1 fruit fly cellular context compared by ENCODE assay signal in the genomic region with DNA sequence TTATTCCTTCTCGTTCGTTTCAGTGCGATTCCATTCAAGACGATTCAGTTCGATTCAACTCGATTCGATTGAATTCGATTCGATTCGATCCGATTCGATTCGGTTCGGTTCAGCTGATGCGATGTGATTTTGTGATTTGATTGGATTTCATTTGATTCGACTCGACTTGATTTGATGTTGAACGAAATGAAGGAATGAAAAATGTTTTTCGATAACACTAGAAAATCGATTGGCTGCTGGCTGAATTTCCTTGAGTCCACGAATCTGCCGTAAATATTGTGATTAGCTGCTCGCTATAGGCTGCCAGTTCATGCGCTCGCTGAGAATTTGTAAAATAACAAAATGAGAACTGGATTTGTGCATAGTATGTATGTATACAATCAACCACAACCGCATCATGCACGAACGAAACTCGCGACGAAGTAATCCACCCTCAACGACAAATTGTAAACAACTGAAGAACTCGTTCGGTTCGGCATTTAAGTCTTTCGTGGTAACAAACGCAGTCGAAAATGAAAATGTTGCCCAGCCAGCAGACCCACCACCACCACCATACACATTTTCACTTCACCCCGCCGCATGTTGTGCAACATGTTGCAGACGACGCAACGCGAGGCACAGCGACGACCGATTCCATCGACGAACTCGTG.
TF ChIP-seq lines count a peak whose summit lies in the region.

Wnt5 (minus strand) TSS at position 458 of the 650 bp plus-strand sequence.

TF ChIP-seq in whole organism, embryonic, 481 proteins besides CTCF, POLR2A, EP300 and RAD21 (continued from another document):
- TF ChIP-seq cg (GFP tag; optimal IDR thresholded peaks at IDR 0.05; lab: Kevin White, UChicago) (peak; percentile 43), az2 (GFP tag; optimal IDR thresholded peaks at IDR 0.05; lab: Kevin White, UChicago) (no peak), CHES-1-like (GFP tag; optimal IDR thresholded peaks at IDR 0.05; lab: Kevin White, UChicago) (peak; percentile 15), Chrac-16 (GFP tag; optimal IDR thresholded peaks at IDR 0.05; lab: Kevin White, UChicago) (no peak), zf30C (GFP tag; optimal IDR thresholded peaks at IDR 0.05; lab: Kevin White, UChicago) (no peak), Hr3 (GFP tag; optimal IDR thresholded peaks at IDR 0.05; lab: Kevin White, UChicago) (no peak), CG4404 (GFP tag; IDR thresholded peaks at IDR 0.05; lab: Robert Waterston, UW) (no peak), gsb-n (tag; optimal IDR thresholded peaks at IDR 0.05; lab: Kevin White, UChicago) (peak; percentile 62), bcd (GFP tag; optimal IDR thresholded peaks at IDR 0.05; lab: Kevin White, UChicago) (no peak), mirr (GFP tag; optimal IDR thresholded peaks at IDR 0.05; lab: Kevin White, UChicago) (no peak), CG8765 (GFP tag; IDR thresholded peaks at IDR 0.05; lab: Robert Waterston, UW) (no peak), CG8281 (tag; optimal IDR thresholded peaks at IDR 0.05; lab: Kevin White, UChicago) (no peak), CG7786 (GFP tag; optimal IDR thresholded peaks at IDR 0.05; lab: Kevin White, UChicago) (no peak), sens (GFP tag; lab: Kevin White, UChicago) (peak; percentile 44), CG17186 (GFP tag; optimal IDR thresholded peaks at IDR 0.05; lab: Kevin White, UChicago) (no peak), CG5953 (GFP tag; IDR thresholded peaks at IDR 0.05; lab: Robert Waterston, UW) (no peak), ftz-f1 (GFP tag; optimal IDR thresholded peaks at IDR 0.05; lab: Kevin White, UChicago) (no peak), Atf6 (GFP tag; IDR thresholded peaks at IDR 0.05; lab: Robert Waterston, UW) (no peak), CG2678 (tag; optimal IDR thresholded peaks at IDR 0.05; lab: Kevin White, UChicago) (no peak), zen2 (GFP tag; IDR thresholded peaks at IDR 0.05; lab: Robert Waterston, UW; ENCODE audit: partially characterized antibody) (no peak), Mrtf (GFP tag; IDR thresholded peaks at IDR 0.05; lab: Robert Waterston, UW) (no peak), CG9876 (GFP tag; optimal IDR thresholded peaks at IDR 0.05; lab: Kevin White, UChicago) (no peak), CG31441 (GFP tag; IDR thresholded peaks at IDR 0.05; lab: Robert Waterston, UW) (no peak; the same call in 1 of the 2 replicates), YL-1 (GFP tag; optimal IDR thresholded peaks at IDR 0.05; lab: Kevin White, UChicago) (peak; percentile 43), CG9215 (GFP tag; IDR thresholded peaks at IDR 0.05; lab: Robert Waterston, UW) (no peak), tap (tag; optimal IDR thresholded peaks at IDR 0.05; lab: Kevin White, UChicago) (no peak), CG9727 (GFP tag; optimal IDR thresholded peaks at IDR 0.05; lab: Kevin White, UChicago) (no peak), Ets97D (GFP tag; optimal IDR thresholded peaks at IDR 0.05; lab: Kevin White, UChicago) (no peak), CG12744 (GFP tag; optimal IDR thresholded peaks at IDR 0.05; lab: Kevin White, UChicago) (no peak), MTF-1 (GFP tag; optimal IDR thresholded peaks at IDR 0.05; lab: Kevin White, UChicago; ENCODE audit: borderline replicate concordance) (no peak), knrl (GFP tag; IDR thresholded peaks at IDR 0.05; lab: Robert Waterston, UW; ENCODE audit: partially characterized antibody) (no peak), lab (GFP tag; optimal IDR thresholded peaks at IDR 0.05; lab: Kevin White, UChicago) (no peak), Elba2 (GFP tag; optimal IDR thresholded peaks at IDR 0.05; lab: Kevin White, UChicago) (no peak), hkb (optimal IDR thresholded peaks at IDR 0.05; lab: Kevin White, UChicago) (no peak), hkb (GFP tag; IDR thresholded peaks at IDR 0.05; lab: Robert Waterston, UW) (peak; percentile 28; the same call in 1 of the 2 replicates), crc (GFP tag; optimal IDR thresholded peaks at IDR 0.05; lab: Kevin White, UChicago) (no peak), CG4854 (GFP tag; optimal IDR thresholded peaks at IDR 0.05; lab: Kevin White, UChicago) (no peak), gro (GFP tag; optimal IDR thresholded peaks at IDR 0.05; lab: Kevin White, UChicago) (no peak), Stat92E (GFP tag; optimal IDR thresholded peaks at IDR 0.05; lab: Kevin White, UChicago) (peak in 1 of 3 experiments; percentile 61), Dp (GFP tag; optimal IDR thresholded peaks at IDR 0.05; lab: Kevin White, UChicago) (no peak), slp2 (GFP tag; optimal IDR thresholded peaks at IDR 0.05; lab: Kevin White, UChicago) (no peak), CG8359 (GFP tag; optimal IDR thresholded peaks at IDR 0.05; lab: Kevin White, UChicago; ENCODE audit: borderline replicate concordance) (no peak), Max (GFP tag; optimal IDR thresholded peaks at IDR 0.05; lab: Kevin White, UChicago) (peak; percentile 6), CG7745 (tag; optimal IDR thresholded peaks at IDR 0.05; lab: Kevin White, UChicago) (no peak), pzg (GFP tag; optimal IDR thresholded peaks at IDR 0.05; lab: Kevin White, UChicago) (no peak), hb (GFP tag; IDR thresholded peaks at IDR 0.05; lab: Robert Waterston, UW; ENCODE audit: partially characterized antibody) (no peak)
